Worm (Caenorhabditis elegans): ENCODE data around the gene F36G3.1.

DNA sequence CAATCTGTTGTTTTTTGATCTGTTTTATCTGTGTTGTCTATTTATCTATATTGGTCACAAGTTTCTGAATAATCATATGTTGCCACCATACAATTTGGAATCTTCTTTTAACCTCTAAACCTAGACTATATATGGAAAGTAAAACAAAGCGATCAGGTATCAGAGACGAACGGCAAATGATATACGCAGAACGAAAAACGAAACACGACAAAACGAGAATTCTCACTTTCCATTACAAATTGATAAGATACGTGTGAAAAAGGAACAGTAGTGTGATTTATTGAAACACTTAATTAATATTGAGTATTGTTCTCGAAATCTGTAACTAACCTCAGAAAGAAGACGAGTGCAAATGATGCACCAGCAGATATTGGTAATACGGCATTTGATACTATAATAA is 25.1 kb downstream of the F36G3.1 start:
- no peak for TF ChIP-seq unc-62 (GFP tag; optimal IDR thresholded peaks at IDR 0.05)
- no peak for TF ChIP-seq nhr-12 (tag; optimal IDR thresholded peaks at IDR 0.05)
- no peak for TF ChIP-seq ces-1 (GFP tag; optimal IDR thresholded peaks at IDR 0.05)
- TF ChIP-seq elt-1 (tag; optimal IDR thresholded peaks at IDR 0.05; ENCODE audit: borderline replicate concordance, insufficient read depth), result no peak
- no peak for TF ChIP-seq nhr-28 (tag; optimal IDR thresholded peaks at IDR 0.05)
- no peak for TF ChIP-seq snpc-4 (tag; optimal IDR thresholded peaks at IDR 0.05)
- TF ChIP-seq lin-13 (tag; optimal IDR thresholded peaks at IDR 0.05), result no peak
- no peak for TF ChIP-seq lsy-2 (tag; optimal IDR thresholded peaks at IDR 0.05)
